Fruit fly (Drosophila melanogaster): ENCODE measurements around the gene CG31220.

- TF ChIP-seq insv (optimal IDR thresholded peaks at IDR 0.05): no peak
- no peak for TF ChIP-seq h (optimal IDR thresholded peaks at IDR 0.05)
- TF ChIP-seq ttk (optimal IDR thresholded peaks at IDR 0.05): no peak
- no peak for TF ChIP-seq Sin3A (optimal IDR thresholded peaks at IDR 0.05)
Observed at dm6 chr3R:19679832-19680231, 31.5 kb downstream of the CG31220 start.
